Fruit fly (Drosophila melanogaster): Measurements from ENCODE around the gene sle.
"Not testable (repeated sequence)": the region's sequence is repeated elsewhere in the genome, so short reads cannot be mapped to it uniquely, and the experiment has no call there.

DNA sequence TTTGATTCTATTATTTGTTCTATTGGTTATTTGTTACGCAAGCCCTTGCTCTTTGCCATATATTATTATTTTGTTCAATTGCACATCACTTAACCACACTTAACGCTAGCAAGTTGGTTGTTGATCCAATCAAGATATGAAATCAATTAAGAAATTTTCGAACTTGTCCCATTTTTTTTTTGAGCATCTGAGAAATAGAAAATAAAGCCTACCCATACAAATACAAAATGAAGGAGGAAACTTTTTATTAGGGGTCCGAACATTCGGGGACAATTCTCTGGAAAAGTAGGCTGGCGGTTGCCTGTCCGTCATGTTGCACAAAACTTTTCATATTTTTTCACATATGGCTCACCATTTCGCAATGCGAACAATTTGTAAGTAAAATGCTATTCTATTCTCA, 7.7 kb downstream of the sle start, which contains the start of gene CG18545:
- TF ChIP-seq psq (optimal IDR thresholded peaks at IDR 0.05); EcR (GFP tag; optimal IDR thresholded peaks at IDR 0.05); pan (optimal IDR thresholded peaks at IDR 0.05): not testable (repeated sequence)

All from whole organism.